Worm (Caenorhabditis elegans) whole organism, late embryonic: ENCODE measurements around the gene C05C12.1.
A peak's percentile ranks its signal among the peaks of the same experiment; 100 is the strongest.
"Not testable (repeated sequence)": the region's sequence is repeated elsewhere in the genome, so short reads cannot be mapped to it uniquely, and the experiment has no call there.

Source experiments
- T23F11.4 ChIP-seq: fragments of 200-800 bp; sonication (Bioruptor generic); optimal IDR thresholded peaks from 2 replicates; lab custom pipeline; 2018; ENCODE audit warnings: mild to moderate bottlenecking, missing genetic modification characterization, missing compliant biosample characterization
- Y22D7AL.16 ChIP-seq: sonication (generic microtip); optimal IDR thresholded peaks from 2 replicates; lab custom pipeline; 2016; ENCODE audit warnings: missing genetic modification characterization, missing compliant biosample characterization
- ahr-1 ChIP-seq: sonication (generic microtip); optimal IDR thresholded peaks from 2 replicates; lab custom pipeline; 2016; ENCODE audit warnings: missing genetic modification characterization, missing compliant biosample characterization
- ceh-2 ChIP-seq: sonication (generic microtip); optimal IDR thresholded peaks from 2 replicates; lab custom pipeline; 2016; ENCODE audit warnings: missing genotype, missing genetic modification characterization, missing compliant biosample characterization
- ceh-30 ChIP-seq: fragments of 150-350 bp; optimal IDR thresholded peaks from 2 replicates; lab custom pipeline; 2014; ENCODE audit warnings: missing biosample characterization, missing genetic modification characterization
- ceh-45 ChIP-seq: fragments of 200-800 bp; sonication (Bioruptor generic); IDR thresholded peaks from 2 replicates; pipeline ENCODE4 v1.3.6; 2022; ENCODE audit warnings: missing genetic modification reagents, missing genetic modification characterization, missing compliant biosample characterization
- ceh-48 ChIP-seq: sonication (generic microtip); optimal IDR thresholded peaks from 2 replicates; lab custom pipeline; 2016; ENCODE audit warnings: missing genetic modification characterization, inconsistent platforms, missing compliant biosample characterization
- ceh-9 ChIP-seq: sonication (generic microtip); optimal IDR thresholded peaks from 2 replicates; lab custom pipeline; 2016; ENCODE audit warnings: mild to moderate bottlenecking, missing genetic modification characterization, inconsistent platforms, missing compliant biosample characterization
- che-1 ChIP-seq: sonication (generic microtip); optimal IDR thresholded peaks from 2 replicates; lab custom pipeline; 2016; ENCODE audit warnings: mild to moderate bottlenecking, missing genetic modification characterization, missing compliant biosample characterization
- dve-1 ChIP-seq: sonication (generic microtip); optimal IDR thresholded peaks from 2 replicates; lab custom pipeline; 2017; ENCODE audit warnings: antibody characterized with exemption, mild to moderate bottlenecking, missing genetic modification characterization, missing compliant biosample characterization
- elt-2 ChIP-seq: sonication (generic microtip); optimal IDR thresholded peaks from 2 replicates; lab custom pipeline; 2016; ENCODE audit warnings: missing genetic modification reagents, missing genetic modification characterization, missing compliant biosample characterization
- elt-4 ChIP-seq: sonication (generic microtip); optimal IDR thresholded peaks from 2 replicates; lab custom pipeline; 2016; ENCODE audit warnings: missing genetic modification characterization, missing compliant biosample characterization
- ets-4 ChIP-seq: sonication (generic microtip); optimal IDR thresholded peaks from 2 replicates; lab custom pipeline; 2016; ENCODE audit warnings: missing genetic modification characterization, missing compliant biosample characterization
- fax-1 ChIP-seq: sonication (generic microtip); optimal IDR thresholded peaks from 2 replicates; lab custom pipeline; 2016; ENCODE audit warnings: missing genotype, missing genetic modification characterization, missing compliant biosample characterization
- fkh-6 ChIP-seq: sonication (generic microtip); optimal IDR thresholded peaks from 2 replicates; lab custom pipeline; 2016; ENCODE audit warnings: missing genetic modification characterization, missing compliant biosample characterization
- hlh-13 ChIP-seq: fragments of 200-800 bp; sonication (Bioruptor generic); optimal IDR thresholded peaks from 2 replicates; lab custom pipeline; 2018; ENCODE audit warnings: mild to moderate bottlenecking, missing genetic modification characterization, missing compliant biosample characterization
- hlh-15 ChIP-seq: sonication (generic microtip); optimal IDR thresholded peaks from 2 replicates; lab custom pipeline; 2016; ENCODE audit warnings: missing genetic modification characterization, missing compliant biosample characterization
- hlh-30 ChIP-seq: sonication (generic microtip); optimal IDR thresholded peaks from 2 replicates; lab custom pipeline; 2017; ENCODE audit warnings: antibody characterized with exemption, missing genetic modification characterization, missing compliant biosample characterization; ENCODE audit not compliant: insufficient read depth
- lim-6 ChIP-seq: sonication (generic microtip); optimal IDR thresholded peaks from 2 replicates; lab custom pipeline; 2016; ENCODE audit warnings: missing genetic modification characterization, missing compliant biosample characterization
- nfya-1 ChIP-seq: sonication (generic microtip); optimal IDR thresholded peaks from 2 replicates; lab custom pipeline; 2017; ENCODE audit warnings: missing genetic modification characterization, mild to moderate bottlenecking, missing compliant biosample characterization, antibody characterized with exemption, moderate library complexity
- nhr-11 ChIP-seq: fragments of 150-350 bp; optimal IDR thresholded peaks from 2 replicates; lab custom pipeline; 2014; ENCODE audit warnings: missing biosample characterization, missing genetic modification characterization
- odd-2 ChIP-seq: sonication (generic microtip); optimal IDR thresholded peaks from 2 replicates; lab custom pipeline; 2017; ENCODE audit warnings: antibody characterized with exemption, mild to moderate bottlenecking, missing genetic modification characterization, missing compliant biosample characterization
- pag-3 ChIP-seq: sonication (generic microtip); optimal IDR thresholded peaks from 2 replicates; lab custom pipeline; 2016; ENCODE audit warnings: missing compliant biosample characterization, missing genetic modification characterization, borderline replicate concordance
- pha-2 ChIP-seq: sonication (generic microtip); optimal IDR thresholded peaks from 2 replicates; lab custom pipeline; 2017; ENCODE audit warnings: mild to moderate bottlenecking, missing genetic modification characterization, missing compliant biosample characterization
- ref-2 ChIP-seq: sonication (generic microtip); optimal IDR thresholded peaks from 2 replicates; lab custom pipeline; 2016; ENCODE audit warnings: missing genetic modification characterization, missing compliant biosample characterization
- sdc-2 ChIP-seq: sonication (generic microtip); optimal IDR thresholded peaks from 2 replicates; lab custom pipeline; 2016; ENCODE audit warnings: missing genotype, missing genetic modification characterization, missing compliant biosample characterization
- tbx-7 ChIP-seq: sonication (generic microtip); optimal IDR thresholded peaks from 2 replicates; lab custom pipeline; 2016; ENCODE audit warnings: missing genotype, missing genetic modification characterization, missing compliant biosample characterization
- unc-42 ChIP-seq: sonication (generic microtip); optimal IDR thresholded peaks from 2 replicates; lab custom pipeline; 2016; ENCODE audit warnings: missing genotype, missing genetic modification characterization, missing compliant biosample characterization
- unc-55 ChIP-seq: sonication (generic microtip); optimal IDR thresholded peaks from 2 replicates; lab custom pipeline; 2017; ENCODE audit warnings: missing biosample characterization, missing genetic modification reagents, missing genetic modification characterization
- unc-86 ChIP-seq: sonication (generic microtip); optimal IDR thresholded peaks from 2 replicates; lab custom pipeline; 2016; ENCODE audit warnings: missing genetic modification characterization, missing compliant biosample characterization
- ztf-16 ChIP-seq: sonication (generic microtip); optimal IDR thresholded peaks from 2 replicates; lab custom pipeline; 2017; ENCODE audit warnings: missing genetic modification characterization, missing compliant biosample characterization

The C05C12.1 gene

DNA sequence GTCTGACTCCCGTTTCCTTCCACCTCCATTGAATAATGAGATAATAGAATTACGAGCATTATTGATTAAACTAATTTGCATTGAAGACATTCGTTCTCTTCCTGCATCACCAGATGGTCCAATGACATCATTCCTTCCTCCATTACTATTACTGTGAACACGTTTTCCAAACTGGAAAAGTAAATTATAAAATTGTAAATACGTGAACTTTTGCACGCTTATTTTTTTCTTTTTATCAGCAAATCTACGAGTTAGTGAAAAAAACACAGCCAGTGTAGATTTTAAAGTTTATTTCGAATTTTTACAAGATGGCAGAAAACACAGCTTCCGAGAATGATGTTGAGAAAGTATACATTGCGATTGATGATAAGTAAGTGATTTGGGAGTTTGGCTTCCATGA lies at the start of gene C05C12.1:
C05C12.1 (plus strand) TSS at position 301 of the 400 bp plus-strand sequence.
- not testable (repeated sequence) for TF ChIP-seq elt-4; ceh-45 (GFP tag; lab: Robert Waterston, UW); nfya-1

DNA sequence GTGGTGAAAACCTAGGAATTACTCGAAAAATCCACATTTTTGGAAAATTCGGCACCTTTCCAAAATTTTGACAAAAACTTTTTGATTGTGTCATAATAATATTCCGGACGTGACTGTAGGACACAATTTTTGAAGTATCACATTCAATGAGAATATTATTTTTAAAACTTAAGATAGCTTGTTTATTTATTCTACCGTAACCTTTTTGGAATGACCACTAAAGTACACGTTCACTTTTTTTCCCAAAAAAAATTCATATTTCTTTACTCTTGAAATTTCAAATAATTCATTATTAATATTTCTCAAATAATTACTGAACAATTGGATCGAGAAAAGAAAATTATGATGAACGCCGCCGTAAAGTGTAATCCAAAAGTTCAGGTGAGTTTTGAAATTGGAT lies 46.6 kb upstream of the C05C12.1 start, which contains the start of gene R07H5.9:
R07H5.9 (plus strand) TSS at position 301 of the 400 bp plus-strand sequence.
- TF ChIP-seq sdc-2, result no peak
- TF ChIP-seq unc-55 (GFP tag; lab: Kevin White, UChicago), result no peak
- TF ChIP-seq unc-86 (tag; lab: Kevin White, UChicago), result no peak
- no peak for TF ChIP-seq hlh-30
- no peak for TF ChIP-seq ceh-9
- TF ChIP-seq ztf-16, result no peak

DNA sequence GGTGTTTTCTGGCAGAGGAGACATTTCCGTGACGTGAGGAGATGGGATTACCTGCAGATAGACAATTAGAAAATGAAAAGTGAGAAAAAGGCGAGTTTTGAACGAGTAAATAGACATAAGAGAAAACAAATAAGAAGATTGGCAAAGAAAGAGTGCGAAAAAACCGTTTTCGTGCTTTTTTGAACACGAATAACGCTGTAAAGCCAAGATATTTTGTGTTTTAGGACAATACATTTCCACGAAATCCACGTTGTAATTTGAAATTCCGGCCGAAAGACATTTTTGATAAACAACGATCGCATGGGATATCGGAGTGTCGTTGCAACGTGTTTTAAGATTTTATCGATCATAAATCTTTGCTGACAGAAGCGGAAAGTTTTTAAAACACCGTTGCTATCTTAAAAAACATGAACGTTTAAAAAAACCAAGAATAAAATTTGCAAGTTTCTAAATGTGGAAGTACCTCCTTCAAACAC lies 43.0 kb upstream of the C05C12.1 start, which contains the start of gene adk-1:
adk-1 (minus strand) TSS at position 51 of the 476 bp plus-strand sequence.
- no peak for TF ChIP-seq lim-6 (tag; lab: Kevin White, UChicago)
- no peak for TF ChIP-seq hlh-15 (tag; lab: Kevin White, UChicago)
- no peak for TF ChIP-seq pag-3 (tag; lab: Kevin White, UChicago)
- TF ChIP-seq T23F11.4 (GFP tag; lab: Kevin White, UChicago), result no peak
- TF ChIP-seq Y22D7AL.16 (tag; lab: Kevin White, UChicago), result no peak
- TF ChIP-seq nhr-11, result no peak
- no peak for TF ChIP-seq unc-42 (tag; lab: Kevin White, UChicago)
- TF ChIP-seq ref-2 (tag; lab: Kevin White, UChicago), result no peak
- TF ChIP-seq ceh-2, result no peak
- no peak for TF ChIP-seq ahr-1 (tag; lab: Kevin White, UChicago)
- TF ChIP-seq che-1 (tag; lab: Kevin White, UChicago), result no peak
- TF ChIP-seq ets-4 (tag; lab: Kevin White, UChicago), result no peak
- TF ChIP-seq odd-2 (tag; lab: Kevin White, UChicago), result no peak
- TF ChIP-seq ceh-45 (GFP tag; lab: Robert Waterston, UW), result no peak
- no peak for TF ChIP-seq ztf-16

DNA sequence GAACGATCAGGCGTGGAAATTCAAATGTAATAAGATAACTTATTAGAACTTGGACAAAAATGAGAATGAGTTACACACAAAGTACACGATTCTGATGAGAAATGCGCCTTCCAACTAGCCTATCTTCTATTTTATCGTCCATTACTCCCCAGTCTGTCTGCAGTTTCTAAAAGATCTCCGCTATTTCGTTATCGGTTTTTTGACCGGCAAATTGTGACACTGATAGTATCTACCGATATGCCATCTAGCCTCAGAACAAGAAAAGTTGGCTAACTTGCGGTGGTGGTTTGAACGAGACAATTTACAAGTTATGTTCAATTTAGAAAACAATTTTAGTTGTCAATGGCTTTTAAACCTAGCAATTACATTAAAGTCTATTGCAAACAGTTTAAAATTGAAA lies 42.2 kb upstream of the C05C12.1 start:
- peak; percentile 89 for TF ChIP-seq elt-2 (tag; lab: Kevin White, UChicago)
- no peak for TF ChIP-seq fax-1 (tag; lab: Kevin White, UChicago)

DNA sequence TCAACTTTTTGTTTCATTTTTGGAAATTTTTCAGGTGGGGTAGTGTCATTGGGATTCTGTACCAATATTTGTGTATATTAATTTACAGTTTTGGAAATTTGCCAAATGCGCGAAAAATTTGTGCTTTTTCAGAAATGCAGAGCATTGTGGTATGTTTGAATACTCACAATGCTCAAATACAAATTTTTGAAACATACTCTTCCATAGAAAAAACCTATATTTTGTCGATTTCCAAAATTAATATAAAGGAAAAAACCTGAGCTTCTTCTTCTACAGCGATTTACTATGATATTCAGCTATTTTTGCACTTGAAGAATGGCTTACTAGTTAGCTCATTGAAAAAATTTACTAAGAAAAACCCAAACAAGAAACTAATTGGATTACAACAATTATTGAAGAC lies 40.8 kb upstream of the C05C12.1 start:
- TF ChIP-seq tbx-7 (tag; lab: Kevin White, UChicago), result no peak
- no peak for TF ChIP-seq fkh-6
- TF ChIP-seq dve-1 (tag; lab: Kevin White, UChicago), result no peak

DNA sequence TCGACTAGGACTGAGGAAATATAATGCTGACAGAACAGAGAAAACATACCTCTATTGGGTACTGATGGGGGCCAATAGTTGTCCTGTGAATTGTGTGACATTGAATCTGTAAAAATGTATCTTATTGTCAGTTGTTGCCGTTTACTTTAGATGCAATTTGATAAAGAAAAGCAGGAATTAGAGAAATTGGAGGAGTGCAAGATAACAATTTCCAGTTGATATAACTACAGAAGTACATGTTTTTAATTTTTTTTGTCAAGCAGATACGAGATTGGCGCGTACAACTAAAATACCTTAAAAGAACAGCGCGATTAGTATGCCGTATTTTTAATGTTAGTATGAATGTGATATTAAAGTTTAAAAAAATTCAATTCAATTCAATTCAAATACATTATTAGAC lies 35.8 kb upstream of the C05C12.1 start, which contains the start of gene zip-6:
zip-6 (minus strand) TSS at position 101 of the 400 bp plus-strand sequence.
- no peak for TF ChIP-seq unc-42 (tag; lab: Kevin White, UChicago)
- no peak for TF ChIP-seq lim-6 (tag; lab: Kevin White, UChicago)
- no peak for TF ChIP-seq hlh-13 (GFP tag; lab: Kevin White, UChicago)
- TF ChIP-seq pha-2 (tag; lab: Kevin White, UChicago), result no peak
- TF ChIP-seq elt-4, result no peak
- no peak for TF ChIP-seq ceh-30
- TF ChIP-seq hlh-15 (tag; lab: Kevin White, UChicago), result no peak
- no peak for TF ChIP-seq fkh-6
- no peak for TF ChIP-seq ceh-2
- TF ChIP-seq unc-55 (GFP tag; lab: Kevin White, UChicago), result no peak
- TF ChIP-seq ceh-48 (tag; lab: Kevin White, UChicago), result no peak
- TF ChIP-seq, all 69 proteins: peak for 0
